Worm (Caenorhabditis elegans) whole organism, young adult: ENCODE measurements around the gene lgc-50.

Experiments
- B0336.3 ChIP-seq: fragments of 200-800 bp; sonication (Bioruptor generic); IDR thresholded peaks from 2 replicates; pipeline ENCODE4 v1.3.6; 2022; ENCODE audit warnings: missing genetic modification characterization, missing compliant biosample characterization
- C06A6.2 ChIP-seq: fragments of 200-800 bp; sonication (Bioruptor generic); conservative IDR thresholded peaks from 2 replicates; pipeline ENCODE4 v1.3.6; 2022; ENCODE audit warnings: missing genetic modification characterization, missing compliant biosample characterization
- D2030.7 ChIP-seq: fragments of 200-800 bp; sonication (Bioruptor generic); IDR thresholded peaks from 2 replicates; pipeline ENCODE4 v1.3.6; 2022; ENCODE audit warnings: missing genetic modification reagents, missing genetic modification characterization, missing compliant biosample characterization
- F23B12.7 ChIP-seq: sonication (generic microtip); optimal IDR thresholded peaks from 2 replicates; lab custom pipeline; 2017; ENCODE audit warnings: missing genetic modification characterization, mild to moderate bottlenecking, missing compliant biosample characterization, antibody characterized with exemption, moderate library complexity; ENCODE audit not compliant: insufficient read depth
- F52B5.7 ChIP-seq: sonication (generic microtip); optimal IDR thresholded peaks from 2 replicates; lab custom pipeline; 2016; ENCODE audit warnings: mild to moderate bottlenecking, missing genetic modification characterization, missing compliant biosample characterization
- K11D2.4 ChIP-seq: fragments of 200-800 bp; sonication (Bioruptor generic); IDR thresholded peaks from 2 replicates; pipeline ENCODE4 v1.3.6; 2022; ENCODE audit warnings: missing genetic modification reagents, missing genetic modification characterization, missing compliant biosample characterization
- K12H6.12 ChIP-seq: fragments of 200-800 bp; sonication (Bioruptor generic); optimal IDR thresholded peaks from 2 replicates; lab custom pipeline; 2018; ENCODE audit warnings: mild to moderate bottlenecking, missing genetic modification characterization, missing compliant biosample characterization
- ama-1 ChIP-seq, 3 experiments: fragments of 150-350 bp in 1 of 3; sonication (generic microtip) in 2 of 3; optimal IDR thresholded peaks; 2 replicates each; lab custom pipeline; 2014 to 2018; ENCODE audit warnings: missing biosample characterization in 2 of 3, missing genetic modification characterization in 2 of 3, missing genetic modification reagents in 2 of 3
- aptf-2 ChIP-seq: fragments of 200-800 bp; sonication (Bioruptor generic); conservative IDR thresholded peaks from 2 replicates; pipeline ENCODE4 v1.3.6; 2022; ENCODE audit warnings: missing genetic modification reagents, missing genetic modification characterization, missing compliant biosample characterization
- atf-7 ChIP-seq: sonication (generic microtip); optimal IDR thresholded peaks from 2 replicates; lab custom pipeline; 2017; ENCODE audit warnings: mild to moderate bottlenecking, missing genetic modification characterization, missing compliant biosample characterization
- athp-1 ChIP-seq: sonication (generic microtip); optimal IDR thresholded peaks from 2 replicates; lab custom pipeline; 2017; ENCODE audit warnings: mild to moderate bottlenecking, missing genetic modification characterization, missing compliant biosample characterization
- ceh-58 ChIP-seq: fragments of 200-800 bp; sonication (Bioruptor generic); IDR thresholded peaks from 2 replicates; pipeline ENCODE4 v1.3.6; 2022; ENCODE audit warnings: missing genetic modification characterization, missing compliant biosample characterization
- chd-7 ChIP-seq: sonication (generic microtip); optimal IDR thresholded peaks from 2 replicates; lab custom pipeline; 2016; ENCODE audit warnings: mild to moderate bottlenecking, missing genetic modification characterization, moderate library complexity, missing compliant biosample characterization
- die-1 ChIP-seq: sonication (generic microtip); optimal IDR thresholded peaks from 2 replicates; lab custom pipeline; 2016; ENCODE audit warnings: missing genotype, mild to moderate bottlenecking, missing genetic modification characterization, missing compliant biosample characterization
- dox-1 ChIP-seq: fragments of 200-800 bp; sonication (Bioruptor generic); IDR thresholded peaks from 2 replicates; pipeline ENCODE4 v1.3.6; 2022; ENCODE audit warnings: missing genetic modification reagents, missing genetic modification characterization, missing compliant biosample characterization
- dpff-1 ChIP-seq: sonication (generic microtip); optimal IDR thresholded peaks from 2 replicates; lab custom pipeline; 2017; ENCODE audit warnings: mild to moderate bottlenecking, missing genetic modification characterization, missing compliant biosample characterization
- dpl-1 ChIP-seq: fragments of 150-350 bp; optimal IDR thresholded peaks from 2 replicates; lab custom pipeline; 2014; ENCODE audit warnings: missing biosample characterization, missing genetic modification reagents, missing genetic modification characterization
- egl-44 ChIP-seq: fragments of 200-800 bp; sonication (Bioruptor generic); IDR thresholded peaks from 2 replicates; pipeline ENCODE4 v1.3.6; 2022; ENCODE audit warnings: missing genetic modification reagents, missing genetic modification characterization, missing compliant biosample characterization
- hlh-26 ChIP-seq: fragments of 200-800 bp; sonication (Bioruptor generic); conservative IDR thresholded peaks from 2 replicates; pipeline ENCODE4 v1.3.6; 2022; ENCODE audit warnings: missing genetic modification reagents, missing genetic modification characterization, missing compliant biosample characterization
- hmg-1.2 ChIP-seq: fragments of 200-800 bp; sonication (Bioruptor generic); IDR thresholded peaks from 2 replicates; pipeline ENCODE4 v1.3.6; 2022; ENCODE audit warnings: missing genetic modification reagents, missing genetic modification characterization, missing compliant biosample characterization
- hmg-20 ChIP-seq: fragments of 200-800 bp; sonication (Bioruptor generic); IDR thresholded peaks from 2 replicates; pipeline ENCODE4 v1.3.6; 2022; ENCODE audit warnings: missing genetic modification reagents, missing genetic modification characterization, missing compliant biosample characterization
- let-526 ChIP-seq: fragments of 200-800 bp; sonication (Bioruptor generic); IDR thresholded peaks from 2 replicates; pipeline ENCODE4 v1.3.6; 2022; ENCODE audit warnings: missing genetic modification reagents, missing genetic modification characterization, missing compliant biosample characterization
- let-607 ChIP-seq, 2 experiments: fragments of 200-800 bp in 1 of 2; sonication (Bioruptor generic) in 1 of 2; sonication (generic microtip) in 1 of 2; optimal IDR thresholded peaks; 2 replicates each; lab custom pipeline; 2016 to 2018; ENCODE audit warnings: mild to moderate bottlenecking in 2 of 2, missing compliant biosample characterization in 2 of 2, missing genetic modification characterization in 2 of 2, moderate library complexity in 2 of 2, missing genotype in 1 of 2
- lin-35 ChIP-seq, 3 experiments: fragments of 150-350 bp in 2 of 3; sonication (generic microtip) in 1 of 3; optimal IDR thresholded peaks; 2 replicates each; lab custom pipeline; 2014 to 2018; ENCODE audit warnings: missing biosample characterization in 3 of 3, missing genetic modification characterization in 3 of 3, missing genetic modification reagents in 3 of 3
- lir-1 ChIP-seq: fragments of 200-800 bp; sonication (Bioruptor generic); conservative IDR thresholded peaks from 2 replicates; pipeline ENCODE4 v1.3.6; 2022; ENCODE audit warnings: missing genetic modification reagents, missing genetic modification characterization, missing compliant biosample characterization
- lsl-1 ChIP-seq: fragments of 200-800 bp; sonication (Bioruptor generic); optimal IDR thresholded peaks from 2 replicates; lab custom pipeline; 2018; ENCODE audit warnings: mild to moderate bottlenecking, missing genetic modification characterization, moderate library complexity, missing compliant biosample characterization
- mel-28 ChIP-seq: sonication (generic microtip); optimal IDR thresholded peaks from 2 replicates; lab custom pipeline; 2016; ENCODE audit warnings: borderline replicate concordance, mild to moderate bottlenecking, missing genetic modification characterization, missing compliant biosample characterization
- nfya-1 ChIP-seq: sonication (generic microtip); optimal IDR thresholded peaks from 2 replicates; lab custom pipeline; 2017; ENCODE audit warnings: antibody characterized with exemption, missing compliant biosample characterization, missing genetic modification characterization, borderline replicate concordance; ENCODE audit not compliant: insufficient read depth
- nhr-120 ChIP-seq: fragments of 200-800 bp; sonication (Bioruptor generic); IDR thresholded peaks from 2 replicates; pipeline ENCODE4 v1.3.6; 2022; ENCODE audit warnings: missing genetic modification characterization, missing compliant biosample characterization
- nhr-80 ChIP-seq: sonication (generic microtip); optimal IDR thresholded peaks from 2 replicates; lab custom pipeline; 2016; ENCODE audit warnings: missing genetic modification characterization, missing compliant biosample characterization
- nhr-90 ChIP-seq: sonication (generic microtip); optimal IDR thresholded peaks from 2 replicates; lab custom pipeline; 2016; ENCODE audit warnings: missing genotype, mild to moderate bottlenecking, missing genetic modification characterization, missing compliant biosample characterization
- pbrm-1 ChIP-seq: fragments of 200-800 bp; sonication (Bioruptor generic); IDR thresholded peaks from 2 replicates; pipeline ENCODE4 v1.3.6; 2022; ENCODE audit warnings: missing genetic modification reagents, missing genetic modification characterization, missing compliant biosample characterization
- rcor-1 ChIP-seq: fragments of 200-800 bp; sonication (Bioruptor generic); IDR thresholded peaks from 2 replicates; pipeline ENCODE4 v1.3.6; 2022; ENCODE audit warnings: missing genetic modification reagents, missing genetic modification characterization, missing compliant biosample characterization
- sdz-38 ChIP-seq: sonication (generic microtip); optimal IDR thresholded peaks from 2 replicates; lab custom pipeline; 2016; ENCODE audit warnings: missing genotype, missing genetic modification characterization, missing compliant biosample characterization
- snpc-4 ChIP-seq, 5 experiments: fragments of 150-350 bp in 1 of 5; sonication (generic microtip) in 4 of 5; optimal IDR thresholded peaks; 2 replicates each; lab custom pipeline; 2014 to 2018; ENCODE audit warnings: missing genetic modification characterization in 5 of 5, missing biosample characterization in 3 of 5, antibody characterized with exemption in 2 of 5, mild to moderate bottlenecking in 2 of 5, missing compliant biosample characterization in 2 of 5, missing genotype in 2 of 5, moderate library complexity in 2 of 5, missing genetic modification reagents in 1 of 5
- tlf-1 ChIP-seq: fragments of 200-800 bp; sonication (Bioruptor generic); optimal IDR thresholded peaks from 2 replicates; lab custom pipeline; 2018; ENCODE audit warnings: mild to moderate bottlenecking, missing genetic modification characterization, missing compliant biosample characterization
- unc-130 ChIP-seq: sonication (generic microtip); optimal IDR thresholded peaks from 2 replicates; lab custom pipeline; 2016; ENCODE audit warnings: missing genetic modification reagents, missing genetic modification characterization, missing compliant biosample characterization
- xnd-1 ChIP-seq: sonication (generic microtip); optimal IDR thresholded peaks from 2 replicates; lab custom pipeline; 2016; ENCODE audit warnings: missing genotype, missing genetic modification reagents, missing genetic modification characterization, missing compliant biosample characterization
- ztf-22 ChIP-seq: fragments of 200-800 bp; sonication (Bioruptor generic); optimal IDR thresholded peaks from 2 replicates; lab custom pipeline; 2018; ENCODE audit warnings: mild to moderate bottlenecking, missing genetic modification characterization, moderate library complexity, missing compliant biosample characterization
- ztf-25 ChIP-seq: fragments of 200-800 bp; sonication (Bioruptor generic); IDR thresholded peaks from 2 replicates; pipeline ENCODE4 v1.3.6; 2022; ENCODE audit warnings: missing genetic modification reagents, missing genetic modification characterization, missing compliant biosample characterization
- ztf-28 ChIP-seq: fragments of 200-800 bp; sonication (Bioruptor generic); IDR thresholded peaks from 2 replicates; pipeline ENCODE4 v1.3.6; 2022; ENCODE audit warnings: missing genetic modification reagents, missing genetic modification characterization, missing compliant biosample characterization
- ztf-3 ChIP-seq: fragments of 200-800 bp; sonication (Bioruptor generic); optimal IDR thresholded peaks from 2 replicates; lab custom pipeline; 2018; ENCODE audit warnings: mild to moderate bottlenecking, missing genetic modification characterization, missing compliant biosample characterization

The lgc-50 gene

DNA sequence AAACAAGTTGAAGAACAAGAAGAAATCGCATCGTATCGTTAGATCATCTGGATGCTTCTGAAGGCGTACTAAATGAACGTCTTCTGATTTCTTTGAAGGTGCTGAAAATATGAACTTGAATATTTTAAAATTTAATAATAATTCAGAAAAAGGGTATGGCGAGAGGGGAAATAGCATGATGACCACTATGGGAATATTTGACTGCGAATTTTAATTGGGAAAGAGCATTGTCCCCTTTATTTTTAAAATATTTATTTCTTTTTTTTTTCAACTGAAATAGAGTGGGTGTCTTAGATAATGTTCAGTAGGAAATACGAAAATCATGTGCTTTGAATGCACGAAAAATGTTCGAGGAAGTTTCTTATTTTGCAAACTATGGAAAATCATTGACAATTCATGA is at the start of gene lgc-50:
Gene lgc-50, minus strand, starts transcription at position 101 of the 400 bp plus-strand sequence.
- TF ChIP-seq lin-35 (GFP tag; optimal IDR thresholded peaks at IDR 0.05; lab: Kevin White, UChicago), result no peak
- no peak for TF ChIP-seq sdz-38 (tag; lab: Kevin White, UChicago)
- no peak for TF ChIP-seq die-1 (tag; lab: Kevin White, UChicago)
- no peak for TF ChIP-seq dpff-1 (tag; lab: Kevin White, UChicago)
- no peak for TF ChIP-seq K12H6.12 (tag; lab: Kevin White, UChicago)
- TF ChIP-seq nhr-80 (tag; lab: Kevin White, UChicago), result no peak
- TF ChIP-seq tlf-1 (GFP tag; lab: Kevin White, UChicago), result no peak
- no peak for TF ChIP-seq ztf-3 (GFP tag; lab: Kevin White, UChicago)

DNA sequence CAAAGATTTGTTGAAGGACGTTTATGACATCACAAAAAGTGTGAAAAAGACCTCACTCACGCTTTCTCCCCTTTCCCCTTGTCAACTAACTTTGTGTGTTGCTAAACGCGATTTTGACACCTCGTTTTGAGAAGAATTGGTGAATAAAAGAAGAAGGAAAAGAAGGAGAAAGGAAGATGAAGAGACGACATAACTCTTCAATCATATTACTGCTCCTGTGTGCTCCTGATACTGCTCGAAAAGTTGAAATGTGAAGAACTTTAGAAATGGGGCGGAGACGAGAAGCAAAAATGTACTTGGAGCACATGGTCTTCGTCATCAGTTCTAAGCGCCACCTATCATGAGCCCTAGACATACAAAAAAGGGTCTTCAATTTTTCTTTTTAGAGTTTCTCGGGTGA is 3.8 kb upstream of the lgc-50 start:
- TF ChIP-seq atf-7 (tag; lab: Kevin White, UChicago) (no peak), rcor-1 (GFP tag; lab: Robert Waterston, UW) (no peak), F23B12.7 (no peak), F52B5.7 (tag; lab: Kevin White, UChicago) (no peak), ama-1 (optimal IDR thresholded peaks at IDR 0.05; lab: Kevin White, UChicago) (no peak), ama-1 (GFP tag; optimal IDR thresholded peaks at IDR 0.05; lab: Kevin White, UChicago) (no peak), chd-7 (tag; lab: Kevin White, UChicago) (no peak), K11D2.4 (no peak), let-607 (tag; optimal IDR thresholded peaks at IDR 0.05; lab: Kevin White, UChicago) (no peak), ztf-3 (GFP tag; lab: Kevin White, UChicago) (no peak), nhr-80 (tag; lab: Kevin White, UChicago) (no peak), hlh-26 (GFP tag; lab: Robert Waterston, UW) (no peak), lsl-1 (GFP tag; lab: Kevin White, UChicago) (no peak), dpl-1 (GFP tag; lab: Kevin White, UChicago) (no peak), D2030.7 (GFP tag; lab: Robert Waterston, UW) (no peak), nfya-1 (tag; lab: Kevin White, UChicago) (no peak), dpff-1 (tag; lab: Kevin White, UChicago) (no peak), dox-1 (GFP tag; lab: Robert Waterston, UW) (no peak), C06A6.2 (GFP tag; lab: Robert Waterston, UW) (no peak), ceh-58 (no peak)

DNA sequence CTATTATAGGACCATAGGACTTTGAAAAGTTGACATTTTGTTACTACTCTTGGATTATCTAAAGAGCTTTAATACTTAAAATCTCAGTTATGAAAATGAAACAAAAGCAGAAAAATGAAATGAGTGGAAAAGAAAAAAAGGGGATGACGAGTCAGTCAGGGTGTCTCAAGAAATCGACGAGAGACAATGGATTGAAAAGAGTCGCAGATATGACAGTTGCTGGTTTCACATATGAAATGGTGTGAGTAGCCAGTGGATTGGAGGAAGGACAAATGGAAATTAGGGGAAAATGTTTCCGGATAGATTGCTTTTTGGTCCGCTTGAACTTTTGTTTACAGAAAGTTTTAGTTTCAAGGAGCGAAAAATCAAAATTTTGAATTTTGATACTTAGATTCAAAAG is 1.9 kb upstream of the lgc-50 start:
- TF ChIP-seq hmg-1.2 (GFP tag; lab: Robert Waterston, UW), result peak; percentile 29; the same call in 1 of the 2 replicates
- no peak for TF ChIP-seq hmg-20 (GFP tag; lab: Robert Waterston, UW)

DNA sequence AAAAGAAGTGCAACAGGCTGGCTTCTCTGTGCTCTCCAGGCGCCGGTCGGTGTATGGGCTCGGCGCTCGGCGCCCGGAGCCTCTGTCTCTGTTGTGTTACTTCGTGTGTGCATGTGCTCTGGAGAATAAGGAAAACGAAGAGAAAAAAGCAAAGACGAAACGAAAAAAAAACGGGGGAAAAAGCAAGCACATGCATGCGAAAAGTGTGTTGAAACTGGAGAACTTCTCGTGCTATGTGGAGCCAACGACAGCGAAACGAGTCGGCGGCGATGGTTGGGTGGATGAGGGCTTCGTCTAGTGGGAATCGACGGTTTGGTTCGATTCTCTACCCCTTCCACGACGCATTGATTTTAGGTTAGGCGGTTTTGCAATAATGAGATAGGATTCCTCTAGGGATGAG is 7.9 kb downstream of the lgc-50 start:
- TF ChIP-seq nhr-120 (GFP tag; lab: Robert Waterston, UW), result no peak
- no peak for TF ChIP-seq ztf-22 (GFP tag; lab: Kevin White, UChicago)
- TF ChIP-seq F52B5.7 (tag; lab: Kevin White, UChicago), result no peak
- TF ChIP-seq xnd-1 (tag; lab: Kevin White, UChicago), result no peak
- TF ChIP-seq snpc-4 (GFP tag; optimal IDR thresholded peaks at IDR 0.05; lab: Kevin White, UChicago), result no peak
- peak in 3 of 4 experiments; percentile 69 to 75 (median 72) for TF ChIP-seq snpc-4 (tag; optimal IDR thresholded peaks at IDR 0.05; lab: Kevin White, UChicago)
- TF ChIP-seq unc-130 (GFP tag; lab: Kevin White, UChicago), result no peak
- peak; percentile 64; the same call in 1 of the 2 replicates for TF ChIP-seq B0336.3 (GFP tag; lab: Robert Waterston, UW)
- no peak for TF ChIP-seq mel-28 (tag; lab: Kevin White, UChicago)
- TF ChIP-seq K12H6.12 (tag; lab: Kevin White, UChicago), result peak; percentile 35
- TF ChIP-seq ztf-25 (GFP tag; lab: Robert Waterston, UW), result no peak
- TF ChIP-seq ztf-28, result no peak
- TF ChIP-seq pbrm-1, result no peak
- no peak for TF ChIP-seq athp-1 (tag; lab: Kevin White, UChicago)
- no peak for TF ChIP-seq lir-1 (GFP tag; lab: Robert Waterston, UW)
- TF ChIP-seq aptf-2 (GFP tag; lab: Robert Waterston, UW), result no peak
- TF ChIP-seq ceh-58, result no peak
- TF ChIP-seq nhr-90 (tag; lab: Kevin White, UChicago), result peak; percentile 2
- no peak; the same call in 1 of the 2 replicates for TF ChIP-seq let-526 (GFP tag; lab: Robert Waterston, UW)
- TF ChIP-seq egl-44 (GFP tag; lab: Robert Waterston, UW), result no peak
- TF ChIP-seq lsl-1 (GFP tag; lab: Kevin White, UChicago), result no peak
- TF ChIP-seq hmg-1.2 (GFP tag; lab: Robert Waterston, UW), result peak; percentile 59
